Worm (Caenorhabditis elegans): ENCODE measurements around the gene C17B7.15.

C17B7.15 gene

DNA sequence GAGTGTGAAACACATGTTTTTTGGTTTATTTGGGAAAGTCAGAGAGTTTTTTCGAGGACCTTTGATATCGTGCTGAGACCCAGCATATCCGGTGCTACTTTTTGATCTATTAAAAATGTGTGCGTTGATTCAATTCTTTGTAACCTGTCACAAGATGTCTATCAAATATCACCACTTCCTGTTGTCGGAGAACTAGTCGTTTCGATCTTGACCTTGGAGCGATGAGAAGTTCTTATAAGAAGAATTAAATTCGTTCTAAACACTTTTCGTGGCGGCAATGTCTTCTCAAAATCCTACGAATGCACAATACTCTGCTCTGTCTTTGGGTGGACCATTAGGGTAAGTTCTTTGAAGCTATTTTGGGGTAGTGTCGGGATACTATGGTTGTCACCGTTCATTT is 33.9 kb upstream of the C17B7.15 start, which contains the start of gene F35F10.1:
TSS of gene F35F10.1 (plus strand) at position 200 of the 400 bp plus-strand sequence.
- TF ChIP-seq sea-2 (GFP tag; optimal IDR thresholded peaks at IDR 0.05) (no peak), lin-15B (tag; optimal IDR thresholded peaks at IDR 0.05) (no peak), lsy-12 (tag; optimal IDR thresholded peaks at IDR 0.05) (no peak), nhr-77 (tag; optimal IDR thresholded peaks at IDR 0.05) (no peak), nhr-76 (tag; optimal IDR thresholded peaks at IDR 0.05) (no peak), jun-1 (tag; optimal IDR thresholded peaks at IDR 0.05) (no peak), hmg-11 (tag; optimal IDR thresholded peaks at IDR 0.05) (no peak), mml-1 (tag; optimal IDR thresholded peaks at IDR 0.05) (no peak), nhr-67 (tag; optimal IDR thresholded peaks at IDR 0.05) (no peak), pha-4 (tag; optimal IDR thresholded peaks at IDR 0.05) (no peak), elt-1 (tag; optimal IDR thresholded peaks at IDR 0.05) (no peak), ceh-9 (tag; optimal IDR thresholded peaks at IDR 0.05) (no peak), nhr-23 (tag; optimal IDR thresholded peaks at IDR 0.05) (no peak), ztf-4 (tag; optimal IDR thresholded peaks at IDR 0.05) (no peak), pqm-1 (tag; optimal IDR thresholded peaks at IDR 0.05) (no peak), egl-5 (tag; optimal IDR thresholded peaks at IDR 0.05) (no peak), skn-1 (tag; optimal IDR thresholded peaks at IDR 0.05) (no peak), tbx-2 (tag; optimal IDR thresholded peaks at IDR 0.05) (no peak), fkh-10 (GFP tag; optimal IDR thresholded peaks at IDR 0.05) (no peak), ama-1 (optimal IDR thresholded peaks at IDR 0.05) (no peak)

DNA sequence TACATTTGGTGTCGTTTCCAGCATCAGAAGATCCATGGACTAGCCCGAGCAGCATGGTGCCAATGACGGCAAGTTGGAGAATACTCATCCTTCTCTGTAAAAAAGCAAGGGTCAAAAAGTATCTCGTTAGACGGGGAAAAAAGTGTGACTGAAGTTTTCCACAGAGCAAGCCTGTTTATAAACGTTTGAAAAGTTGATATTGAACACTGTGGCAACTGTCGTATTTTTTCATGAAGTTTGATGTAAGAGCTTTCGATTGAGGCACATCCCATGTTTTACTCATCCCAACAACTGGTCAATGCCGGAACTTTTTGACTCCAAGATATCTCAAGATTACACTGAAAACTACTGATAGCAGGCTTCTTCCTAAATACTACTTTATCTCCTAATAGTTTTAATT is 31.0 kb upstream of the C17B7.15 start, which contains the start of gene F35F10.13:
TSS of gene F35F10.13 (minus strand) at position 101 of the 400 bp plus-strand sequence.
- no peak for TF ChIP-seq fos-1 (tag; optimal IDR thresholded peaks at IDR 0.05)
- TF ChIP-seq nhr-67 (tag; optimal IDR thresholded peaks at IDR 0.05), result no peak
- no peak for TF ChIP-seq R02D3.7 (tag; optimal IDR thresholded peaks at IDR 0.05)
- TF ChIP-seq eor-1 (tag; optimal IDR thresholded peaks at IDR 0.05), result no peak
- no peak for TF ChIP-seq ceh-9 (tag; optimal IDR thresholded peaks at IDR 0.05)
- no peak for TF ChIP-seq lsy-12 (tag; optimal IDR thresholded peaks at IDR 0.05)
- TF ChIP-seq nfya-1 (tag; optimal IDR thresholded peaks at IDR 0.05; ENCODE audit: insufficient read depth), result no peak
- TF ChIP-seq pha-4 (tag; optimal IDR thresholded peaks at IDR 0.05), result no peak
- TF ChIP-seq fkh-2 (tag; optimal IDR thresholded peaks at IDR 0.05), result no peak
- TF ChIP-seq lin-39 (tag; optimal IDR thresholded peaks at IDR 0.05), result no peak

DNA sequence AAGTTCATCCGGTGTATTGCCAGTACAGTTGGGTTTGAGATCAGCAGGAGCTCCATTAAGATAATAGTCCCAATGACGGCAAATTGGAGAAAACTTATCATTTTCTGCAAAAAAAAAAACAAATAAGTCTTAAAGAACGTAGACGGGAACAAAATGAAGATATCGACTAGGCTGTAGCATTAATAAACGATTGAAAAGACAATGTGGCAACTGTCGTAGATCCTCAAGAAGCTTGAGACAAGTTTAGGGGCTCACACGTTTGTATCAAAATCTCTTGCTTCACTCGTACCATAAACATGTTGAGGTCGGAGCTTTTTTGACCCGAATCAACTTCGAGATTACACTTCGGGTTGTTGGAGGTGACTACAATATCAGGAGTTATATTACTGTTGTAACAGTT is 30.0 kb upstream of the C17B7.15 start, which contains the start of gene F35F10.14:
TSS of gene F35F10.14 (minus strand) at position 101 of the 400 bp plus-strand sequence.
- TF ChIP-seq lin-15B (tag; optimal IDR thresholded peaks at IDR 0.05), result no peak
- no peak for TF ChIP-seq daf-12 (tag; optimal IDR thresholded peaks at IDR 0.05)
- no peak for TF ChIP-seq zag-1 (tag; optimal IDR thresholded peaks at IDR 0.05)
- TF ChIP-seq tbx-2 (tag; optimal IDR thresholded peaks at IDR 0.05), result no peak
- no peak for TF ChIP-seq fkh-10 (GFP tag; optimal IDR thresholded peaks at IDR 0.05)
- no peak for TF ChIP-seq ceh-16 (tag; optimal IDR thresholded peaks at IDR 0.05)
- TF ChIP-seq elt-3 (tag; optimal IDR thresholded peaks at IDR 0.05), result no peak
- no peak for TF ChIP-seq elt-1 (tag; optimal IDR thresholded peaks at IDR 0.05)
- TF ChIP-seq nhr-77 (tag; optimal IDR thresholded peaks at IDR 0.05), result no peak
- TF ChIP-seq mdl-1 (tag; optimal IDR thresholded peaks at IDR 0.05), result no peak
- TF ChIP-seq nfya-1 (tag; optimal IDR thresholded peaks at IDR 0.05; ENCODE audit: insufficient read depth), result no peak
- no peak for TF ChIP-seq ceh-9 (tag; optimal IDR thresholded peaks at IDR 0.05)

DNA sequence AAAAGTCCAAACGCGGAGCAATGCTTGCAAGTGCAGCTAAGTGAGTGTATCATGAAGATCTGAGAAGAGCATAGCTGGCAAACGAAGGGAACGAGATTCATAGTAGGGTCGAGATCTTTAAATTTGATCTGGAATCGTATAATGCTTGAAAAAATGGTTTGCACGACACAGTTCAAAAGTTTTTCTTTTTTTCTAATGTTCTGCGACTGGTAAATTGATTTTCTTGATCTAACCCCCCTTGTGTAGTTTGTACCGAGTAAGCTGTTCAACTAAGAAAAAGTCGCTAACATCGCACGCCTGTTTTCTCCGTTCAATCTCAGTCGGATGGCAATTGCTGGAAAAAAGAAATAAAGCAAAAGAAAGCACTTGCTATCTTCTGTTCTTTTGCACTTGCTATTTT is 29.5 kb upstream of the C17B7.15 start, which contains the start of gene C17B7.14:
TSS of gene C17B7.14 (minus strand) at position 101 of the 400 bp plus-strand sequence.
- no peak for TF ChIP-seq nhr-237 (tag; optimal IDR thresholded peaks at IDR 0.05)
- no peak for TF ChIP-seq fos-1 (tag; optimal IDR thresholded peaks at IDR 0.05)
- TF ChIP-seq tbx-2 (tag; optimal IDR thresholded peaks at IDR 0.05), result no peak
- TF ChIP-seq egl-27 (tag; optimal IDR thresholded peaks at IDR 0.05), result no peak
- TF ChIP-seq pqm-1 (tag; optimal IDR thresholded peaks at IDR 0.05), result no peak
- TF ChIP-seq pha-4 (tag; optimal IDR thresholded peaks at IDR 0.05), result no peak
- TF ChIP-seq lsy-12 (tag; optimal IDR thresholded peaks at IDR 0.05), result no peak
- TF ChIP-seq nhr-67 (tag; optimal IDR thresholded peaks at IDR 0.05), result no peak
- TF ChIP-seq nhr-25 (tag; optimal IDR thresholded peaks at IDR 0.05), result no peak
- no peak for TF ChIP-seq eor-1 (tag; optimal IDR thresholded peaks at IDR 0.05)
- no peak for TF ChIP-seq nhr-12 (tag; optimal IDR thresholded peaks at IDR 0.05)

DNA sequence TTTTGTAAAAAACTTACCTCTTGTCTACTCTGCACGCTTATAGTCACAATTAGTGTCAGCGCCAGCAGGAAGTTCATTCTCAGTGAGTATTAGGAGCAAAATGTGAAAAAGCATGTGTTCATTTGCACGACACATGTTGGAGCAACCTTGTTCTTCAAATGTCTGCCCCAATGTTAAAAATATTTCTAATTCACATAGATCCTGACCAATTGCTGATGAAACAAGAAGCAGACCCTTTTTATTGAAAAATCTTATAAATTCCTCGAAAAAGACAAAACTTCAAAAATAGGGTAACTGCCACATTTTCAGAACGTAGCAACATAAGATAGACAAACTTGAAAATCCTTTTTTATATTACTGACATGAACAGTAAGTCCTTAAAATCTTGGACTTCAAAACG is 25.8 kb upstream of the C17B7.15 start, which contains the start of gene C17B7.8:
TSS of gene C17B7.8 (minus strand) at position 101 of the 400 bp plus-strand sequence.
- TF ChIP-seq mml-1 (tag; optimal IDR thresholded peaks at IDR 0.05), result no peak
- TF ChIP-seq fkh-10 (GFP tag; optimal IDR thresholded peaks at IDR 0.05), result no peak
- no peak for TF ChIP-seq fos-1 (tag; optimal IDR thresholded peaks at IDR 0.05)
- TF ChIP-seq R02D3.7 (tag; optimal IDR thresholded peaks at IDR 0.05), result no peak
- no peak for TF ChIP-seq zag-1 (tag; optimal IDR thresholded peaks at IDR 0.05)
- no peak for TF ChIP-seq daf-12 (tag; optimal IDR thresholded peaks at IDR 0.05)
- no peak for TF ChIP-seq nhr-77 (tag; optimal IDR thresholded peaks at IDR 0.05)
- no peak for TF ChIP-seq ceh-9 (tag; optimal IDR thresholded peaks at IDR 0.05)
- no peak for TF ChIP-seq nhr-25 (tag; optimal IDR thresholded peaks at IDR 0.05)
- TF ChIP-seq nhr-23 (tag; optimal IDR thresholded peaks at IDR 0.05), result no peak
- no peak for TF ChIP-seq pha-4 (tag; optimal IDR thresholded peaks at IDR 0.05)
- TF ChIP-seq lin-15B (tag; optimal IDR thresholded peaks at IDR 0.05), result no peak
- no peak for TF ChIP-seq egl-5 (tag; optimal IDR thresholded peaks at IDR 0.05)
- TF ChIP-seq ZK546.5 (tag; optimal IDR thresholded peaks at IDR 0.05), result no peak
- no peak for TF ChIP-seq ceh-16 (tag; optimal IDR thresholded peaks at IDR 0.05)
- no peak for TF ChIP-seq pqm-1 (tag; optimal IDR thresholded peaks at IDR 0.05)

All from whole organism, L3 larva.